Worm (Caenorhabditis elegans) whole organism, L2 larva: Measurements from ENCODE around the gene clh-5.

Source experiments
- C34F6.9 ChIP-seq: fragments of 150-350 bp; optimal IDR thresholded peaks from 2 replicates; lab custom pipeline; 2014; ENCODE audit warnings: missing biosample characterization, missing genetic modification characterization
- F13H6.1 ChIP-seq: sonication (generic microtip); optimal IDR thresholded peaks from 2 replicates; lab custom pipeline; 2016; ENCODE audit warnings: missing genetic modification characterization, missing compliant biosample characterization
- R02D3.7 ChIP-seq: fragments of 150-350 bp; optimal IDR thresholded peaks from 2 replicates; lab custom pipeline; 2014; ENCODE audit warnings: missing biosample characterization, missing genetic modification characterization
- alr-1 ChIP-seq: fragments of 150-350 bp; optimal IDR thresholded peaks from 2 replicates; lab custom pipeline; 2014; ENCODE audit warnings: missing biosample characterization, missing genetic modification characterization
- ceh-16 ChIP-seq: fragments of 150-350 bp; optimal IDR thresholded peaks from 2 replicates; lab custom pipeline; 2014; ENCODE audit warnings: missing biosample characterization, missing genetic modification characterization
- ceh-82 ChIP-seq: fragments of 150-350 bp; optimal IDR thresholded peaks from 2 replicates; lab custom pipeline; 2014; ENCODE audit warnings: missing biosample characterization, missing genetic modification characterization
- egl-27 ChIP-seq: sonication (generic microtip); optimal IDR thresholded peaks from 3 replicates; lab custom pipeline; 2017; ENCODE audit warnings: missing biosample characterization, missing genetic modification reagents, missing genetic modification characterization
- fos-1 ChIP-seq: fragments of 150-350 bp; optimal IDR thresholded peaks from 2 replicates; lab custom pipeline; 2014; ENCODE audit warnings: missing biosample characterization, missing genetic modification characterization
- gmeb-1 ChIP-seq: fragments of 150-350 bp; optimal IDR thresholded peaks from 2 replicates; lab custom pipeline; 2014; ENCODE audit warnings: missing biosample characterization, missing genetic modification characterization
- lin-11 ChIP-seq: fragments of 150-350 bp; sonication (generic microtip); optimal IDR thresholded peaks from 2 replicates; lab custom pipeline; 2014; ENCODE audit warnings: missing biosample characterization, missing genetic modification characterization, inconsistent platforms, mixed read lengths
- lin-13 ChIP-seq: fragments of 150-350 bp; optimal IDR thresholded peaks from 2 replicates; lab custom pipeline; 2014; ENCODE audit warnings: missing biosample characterization, missing genetic modification reagents, missing genetic modification characterization
- lin-39 ChIP-seq: fragments of 150-350 bp; optimal IDR thresholded peaks from 2 replicates; lab custom pipeline; 2014; ENCODE audit warnings: missing biosample characterization, missing genetic modification reagents, missing genetic modification characterization
- lsy-2 ChIP-seq, 2 experiments: fragments of 150-350 bp in 1 of 2; sonication (generic microtip) in 1 of 2; optimal IDR thresholded peaks; 2 replicates each; lab custom pipeline; 2014 to 2017; ENCODE audit warnings: missing biosample characterization in 2 of 2, missing genetic modification characterization in 2 of 2
- mab-5 ChIP-seq: fragments of 150-350 bp; optimal IDR thresholded peaks from 2 replicates; lab custom pipeline; 2014; ENCODE audit warnings: missing biosample characterization, missing genetic modification characterization
- mbf-1 ChIP-seq: sonication (generic microtip); optimal IDR thresholded peaks from 2 replicates; lab custom pipeline; 2017; ENCODE audit warnings: missing biosample characterization, missing genetic modification characterization
- nhr-10 ChIP-seq: sonication (generic microtip); optimal IDR thresholded peaks from 2 replicates; lab custom pipeline; 2017; ENCODE audit warnings: missing biosample characterization, missing genetic modification characterization
- nhr-11 ChIP-seq: fragments of 150-350 bp; optimal IDR thresholded peaks from 2 replicates; lab custom pipeline; 2014; ENCODE audit warnings: missing biosample characterization, missing genetic modification characterization
- nhr-12 ChIP-seq: fragments of 150-350 bp; optimal IDR thresholded peaks from 2 replicates; lab custom pipeline; 2014; ENCODE audit warnings: missing biosample characterization, missing genetic modification characterization
- nhr-129 ChIP-seq: fragments of 150-350 bp; optimal IDR thresholded peaks from 2 replicates; lab custom pipeline; 2014; ENCODE audit warnings: missing biosample characterization, missing genetic modification characterization
- nhr-21 ChIP-seq: fragments of 150-350 bp; optimal IDR thresholded peaks from 2 replicates; lab custom pipeline; 2014; ENCODE audit warnings: missing biosample characterization, missing genetic modification characterization
- nhr-237 ChIP-seq: fragments of 150-350 bp; optimal IDR thresholded peaks from 2 replicates; lab custom pipeline; 2014; ENCODE audit warnings: missing biosample characterization, missing genetic modification characterization
- nhr-6 ChIP-seq: fragments of 150-350 bp; optimal IDR thresholded peaks from 2 replicates; lab custom pipeline; 2014; ENCODE audit warnings: missing biosample characterization, missing genetic modification characterization
- nhr-77 ChIP-seq: fragments of 150-350 bp; optimal IDR thresholded peaks from 2 replicates; lab custom pipeline; 2014; ENCODE audit warnings: missing biosample characterization, missing genetic modification characterization
- sma-3 ChIP-seq: sonication (generic microtip); optimal IDR thresholded peaks from 2 replicates; lab custom pipeline; 2016; ENCODE audit warnings: missing genetic modification reagents, missing genetic modification characterization, missing compliant biosample characterization
- sma-9 ChIP-seq, 2 experiments: fragments of 150-350 bp in 1 of 2; sonication (generic microtip) in 1 of 2; optimal IDR thresholded peaks; 2 replicates each; lab custom pipeline; 2014 to 2016; ENCODE audit warnings: missing genetic modification characterization in 2 of 2, mild to moderate bottlenecking in 1 of 2, missing biosample characterization in 1 of 2, missing compliant biosample characterization in 1 of 2, missing genetic modification reagents in 1 of 2, moderate library complexity in 1 of 2
- snpc-4 ChIP-seq: fragments of 150-350 bp; optimal IDR thresholded peaks from 2 replicates; lab custom pipeline; 2014; ENCODE audit warnings: missing biosample characterization, missing genetic modification characterization
- unc-39 ChIP-seq: fragments of 150-350 bp; optimal IDR thresholded peaks from 2 replicates; lab custom pipeline; 2014; ENCODE audit warnings: missing biosample characterization, missing genetic modification characterization
- unc-55 ChIP-seq: fragments of 150-350 bp; sonication (generic microtip); optimal IDR thresholded peaks from 3 replicates; lab custom pipeline; 2014; ENCODE audit warnings: missing biosample characterization, missing genetic modification reagents, missing genetic modification characterization
- unc-62 ChIP-seq: fragments of 150-350 bp; optimal IDR thresholded peaks from 2 replicates; lab custom pipeline; 2014; ENCODE audit warnings: missing biosample characterization, missing genetic modification reagents, missing genetic modification characterization
- zag-1 ChIP-seq: fragments of 150-350 bp; optimal IDR thresholded peaks from 2 replicates; lab custom pipeline; 2014; ENCODE audit warnings: missing biosample characterization, missing genetic modification characterization

clh-5 gene

DNA sequence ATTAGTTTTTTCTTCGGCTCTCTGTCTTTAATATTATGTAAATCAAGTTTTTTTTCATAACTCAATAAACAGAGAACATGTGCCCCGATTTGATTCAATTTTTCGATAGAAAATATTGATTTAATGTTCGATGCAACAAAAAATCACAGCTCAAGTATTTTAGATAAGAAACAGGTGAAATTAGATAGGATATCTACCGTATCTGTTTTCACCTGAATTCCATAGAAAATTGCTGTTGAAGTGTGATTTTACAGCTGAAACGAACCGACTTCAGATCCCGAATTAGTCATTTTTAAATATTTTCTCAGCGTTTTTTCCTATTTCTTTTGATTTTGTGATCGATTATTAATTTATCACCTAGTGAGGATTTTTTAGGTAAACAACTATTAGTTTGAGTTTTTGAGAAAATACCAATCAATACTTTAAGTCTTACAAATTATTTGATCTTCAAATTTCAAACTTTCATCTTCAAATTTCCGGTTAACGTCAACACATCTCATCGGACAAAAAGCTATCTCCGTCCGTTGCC lies 40.8 kb upstream of the clh-5 start, which contains the start of gene Y9C2UA.1:
TSS of gene Y9C2UA.1 (plus strand) at position 479 of the 529 bp plus-strand sequence.
- TF ChIP-seq ceh-82 (tag; lab: Kevin White, UChicago): no peak
- TF ChIP-seq fos-1 (tag; lab: Kevin White, UChicago): no peak
- no peak for TF ChIP-seq sma-3
- TF ChIP-seq lsy-2 (tag; optimal IDR thresholded peaks at IDR 0.05; lab: Kevin White, UChicago): no peak
- TF ChIP-seq unc-39 (tag; lab: Kevin White, UChicago): no peak
- no peak for TF ChIP-seq alr-1 (tag; lab: Kevin White, UChicago)
- no peak for TF ChIP-seq ceh-16 (tag; lab: Kevin White, UChicago)
- no peak for TF ChIP-seq snpc-4 (tag; lab: Kevin White, UChicago)
- TF ChIP-seq egl-27 (tag; lab: Kevin White, UChicago): no peak
- TF ChIP-seq C34F6.9: no peak
- TF ChIP-seq nhr-21 (tag; lab: Kevin White, UChicago): no peak
- no peak for TF ChIP-seq unc-55 (GFP tag; lab: Kevin White, UChicago)
- TF ChIP-seq F13H6.1 (tag; lab: Kevin White, UChicago): no peak

DNA sequence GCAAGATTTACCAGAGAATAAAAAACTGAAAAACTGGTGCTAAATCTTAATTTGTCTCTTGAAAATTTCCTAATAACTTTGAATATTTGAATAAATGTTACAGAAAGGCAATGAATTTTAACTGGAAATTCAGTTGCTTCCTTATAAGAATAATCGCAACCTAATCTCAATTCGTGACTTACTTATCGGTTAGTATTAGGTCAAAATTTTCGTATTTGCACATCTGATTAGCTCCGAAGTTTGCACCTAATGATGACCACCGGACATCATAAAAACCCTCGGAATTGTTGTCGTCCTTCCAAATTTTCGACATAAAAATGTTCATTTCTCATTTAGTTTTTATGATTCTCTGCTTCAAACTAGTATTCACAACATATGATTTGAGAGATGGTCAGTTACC lies 39.4 kb upstream of the clh-5 start, which contains the start of gene C16D2.3:
TSS of gene C16D2.3 (plus strand) at position 301 of the 400 bp plus-strand sequence.
- no peak for TF ChIP-seq nhr-77 (tag; lab: Kevin White, UChicago)
- no peak for TF ChIP-seq zag-1
- no peak for TF ChIP-seq C34F6.9
- no peak for TF ChIP-seq ceh-16 (tag; lab: Kevin White, UChicago)
- no peak for TF ChIP-seq nhr-10 (tag; lab: Kevin White, UChicago)
- no peak for TF ChIP-seq lin-13 (GFP tag; lab: Kevin White, UChicago)
- no peak for TF ChIP-seq unc-62 (GFP tag; lab: Kevin White, UChicago)
- no peak for TF ChIP-seq nhr-129 (tag; lab: Kevin White, UChicago)
- TF ChIP-seq snpc-4 (tag; lab: Kevin White, UChicago): no peak
- no peak for TF ChIP-seq ceh-82 (tag; lab: Kevin White, UChicago)
- TF ChIP-seq nhr-237 (tag; lab: Kevin White, UChicago): no peak
- TF ChIP-seq, all 48 proteins: peak for 0

DNA sequence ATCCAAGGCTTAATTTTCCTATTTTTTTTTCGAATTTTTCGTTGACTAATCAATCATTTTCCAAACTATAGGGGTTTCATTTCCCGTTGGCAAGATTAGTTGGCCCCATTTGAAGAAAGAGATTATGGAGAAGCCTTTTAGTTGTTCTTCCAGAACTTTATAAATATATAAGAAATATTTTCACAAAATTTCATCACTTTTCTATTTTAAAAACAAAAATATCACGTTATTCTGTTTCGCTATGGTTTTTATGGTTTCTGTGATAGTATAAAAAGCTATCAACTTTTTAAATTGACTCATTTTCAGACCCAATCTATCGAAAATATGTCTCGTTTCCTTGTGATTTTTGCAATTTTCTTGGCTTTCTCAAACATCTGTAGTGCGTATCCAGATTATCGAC lies 37.5 kb upstream of the clh-5 start, which contains the start of gene nlp-78:
TSS of gene nlp-78 (plus strand) at position 301 of the 400 bp plus-strand sequence.
- TF ChIP-seq fos-1 (tag; lab: Kevin White, UChicago) (no peak), F13H6.1 (tag; lab: Kevin White, UChicago) (no peak), egl-27 (tag; lab: Kevin White, UChicago) (no peak), C34F6.9 (no peak), sma-9 (GFP tag; optimal IDR thresholded peaks at IDR 0.05; lab: Kevin White, UChicago) (no peak), sma-9 (tag; optimal IDR thresholded peaks at IDR 0.05; lab: Kevin White, UChicago) (no peak), lin-11 (tag; lab: Kevin White, UChicago) (no peak), mbf-1 (no peak), unc-62 (GFP tag; lab: Kevin White, UChicago) (no peak), nhr-12 (no peak), sma-3 (no peak), ceh-82 (tag; lab: Kevin White, UChicago) (no peak), nhr-6 (tag; lab: Kevin White, UChicago) (no peak), nhr-77 (tag; lab: Kevin White, UChicago) (no peak), nhr-11 (tag; lab: Kevin White, UChicago) (no peak), mab-5 (tag; lab: Kevin White, UChicago) (no peak), gmeb-1 (tag; lab: Kevin White, UChicago) (no peak), lin-39 (tag; lab: Kevin White, UChicago) (no peak)

DNA sequence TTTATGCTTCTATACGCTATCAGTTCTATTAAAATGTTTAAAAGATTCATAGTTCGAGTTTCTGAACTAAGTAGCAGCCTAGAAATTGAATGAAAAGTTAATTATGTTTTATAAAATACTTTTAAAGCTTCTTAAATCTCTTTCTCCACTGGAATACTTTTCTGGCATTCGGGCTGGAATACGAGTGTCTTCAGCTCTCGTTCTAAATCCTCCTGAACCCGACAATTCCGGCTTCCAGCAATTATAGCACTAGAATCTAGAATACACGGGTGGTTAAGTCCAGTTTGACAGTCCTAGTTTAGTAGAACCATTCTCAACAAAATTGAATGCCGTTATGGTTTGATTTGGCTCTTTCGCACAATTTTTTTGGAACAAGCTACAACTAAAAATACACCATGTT lies 33.9 kb upstream of the clh-5 start:
- TF ChIP-seq nhr-21 (tag; lab: Kevin White, UChicago): no peak
- no peak for TF ChIP-seq R02D3.7 (tag; lab: Kevin White, UChicago)

DNA sequence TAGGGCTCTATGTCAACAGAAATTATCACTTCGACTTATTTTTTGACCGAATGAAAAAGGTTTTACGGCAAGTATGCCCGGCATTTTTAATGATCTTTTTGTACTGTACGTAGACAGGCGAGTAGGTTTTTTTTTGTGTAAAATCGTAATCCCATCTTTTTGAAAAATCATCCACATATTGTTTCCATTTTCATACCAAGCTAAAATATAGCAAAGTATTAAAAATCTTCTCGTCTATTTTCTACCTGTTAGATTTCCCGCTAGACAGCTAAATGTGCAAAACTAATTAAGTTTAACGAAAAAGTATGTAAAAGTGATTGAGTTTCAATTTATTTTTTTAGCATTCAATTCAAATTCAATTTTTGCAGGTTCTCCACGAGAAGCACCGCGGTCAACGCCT lies 33.0 kb upstream of the clh-5 start, which contains the start of gene C16D2.1:
TSS of gene C16D2.1 (plus strand) at position 301 of the 400 bp plus-strand sequence.
- TF ChIP-seq lsy-2 (tag; optimal IDR thresholded peaks at IDR 0.05; lab: Kevin White, UChicago) (no peak), alr-1 (tag; lab: Kevin White, UChicago) (no peak), nhr-6 (tag; lab: Kevin White, UChicago) (no peak), nhr-77 (tag; lab: Kevin White, UChicago) (no peak), lin-13 (GFP tag; lab: Kevin White, UChicago) (no peak), C34F6.9 (no peak)
